Fruit fly (Drosophila melanogaster) whole organism, embryonic: ENCODE measurements around the gene nod.
A peak's percentile ranks its signal among the peaks of the same experiment; 100 is the strongest.

Experiments used
- Bdp1 ChIP-seq: fragments of 200-800 bp; sonication (Bioruptor generic); optimal IDR thresholded peaks from 3 replicates; lab custom pipeline; 2016; ENCODE audit warnings: missing biosample characterization, missing genetic modification characterization
- Blimp-1 ChIP-seq: fragments of 200-800 bp; sonication (Bioruptor generic); optimal IDR thresholded peaks from 3 replicates; lab custom pipeline; 2018; ENCODE audit warnings: missing biosample characterization, missing genetic modification characterization, mild to moderate bottlenecking, moderate library complexity, missing genetic modification reagents
- CG11398 ChIP-seq: fragments of 200-800 bp; sonication (Bioruptor generic); optimal IDR thresholded peaks from 2 replicates; lab custom pipeline; 2016; ENCODE audit warnings: missing biosample characterization, missing genetic modification characterization
- CG11560 ChIP-seq: fragments of 200-800 bp; sonication (Bioruptor generic); IDR thresholded peaks from 3 replicates; pipeline ENCODE4 v1.3.6; 2022; ENCODE audit warnings: missing biosample characterization, missing genetic modification characterization
- CG14050 ChIP-seq: fragments of 200-800 bp; sonication (Bioruptor generic); IDR thresholded peaks from 3 replicates; pipeline ENCODE4 v1.3.6; 2022; ENCODE audit warnings: missing biosample characterization, missing genetic modification characterization
- CG15269 ChIP-seq: fragments of 200-800 bp; sonication (Bioruptor generic); optimal IDR thresholded peaks from 2 replicates; lab custom pipeline; 2018; ENCODE audit warnings: missing biosample characterization, mild to moderate bottlenecking, missing genetic modification characterization, moderate library complexity
- CG15514 ChIP-seq: fragments of 200-800 bp; sonication (Bioruptor generic); optimal IDR thresholded peaks from 3 replicates; lab custom pipeline; 2017; ENCODE audit warnings: missing biosample characterization, missing genetic modification characterization, mild to moderate bottlenecking, moderate library complexity, missing genetic modification reagents
- CG18262 ChIP-seq: fragments of 200-800 bp; optimal IDR thresholded peaks from 3 replicates; lab custom pipeline; 2019; ENCODE audit warnings: missing biosample characterization, mild to moderate bottlenecking, missing genetic modification characterization, moderate library complexity
- CG18476 ChIP-seq: fragments of 200-800 bp; sonication (Bioruptor generic); optimal IDR thresholded peaks from 2 replicates; lab custom pipeline; 2016; ENCODE audit warnings: missing biosample characterization, mild to moderate bottlenecking, missing genetic modification characterization
- CG18619 ChIP-seq: fragments of 200-800 bp; sonication (Bioruptor generic); optimal IDR thresholded peaks from 3 replicates; lab custom pipeline; 2017; ENCODE audit warnings: missing biosample characterization, mild to moderate bottlenecking, missing genetic modification characterization
- CG32532 ChIP-seq: fragments of 200-800 bp; sonication (Bioruptor generic); IDR thresholded peaks from 2 replicates; pipeline ENCODE4 v1.3.6; 2022; ENCODE audit warnings: missing biosample characterization, missing genetic modification characterization
- CG8359 ChIP-seq: fragments of 200-800 bp; sonication (Bioruptor generic); optimal IDR thresholded peaks from 2 replicates; lab custom pipeline; 2017; ENCODE audit warnings: missing biosample characterization, mild to moderate bottlenecking, missing genetic modification characterization, borderline replicate concordance
- CG8388 ChIP-seq: fragments of 200-800 bp; sonication (Bioruptor generic); optimal IDR thresholded peaks from 2 replicates; lab custom pipeline; 2019; ENCODE audit warnings: missing biosample characterization, mild to moderate bottlenecking, missing genetic modification characterization, moderate library complexity
- CG9727 ChIP-seq: fragments of 200-800 bp; sonication (Bioruptor generic); optimal IDR thresholded peaks from 3 replicates; lab custom pipeline; 2017; ENCODE audit warnings: missing biosample characterization, mild to moderate bottlenecking, missing genetic modification characterization
- D19A ChIP-seq: fragments of 200-800 bp; optimal IDR thresholded peaks from 3 replicates; lab custom pipeline; 2019; ENCODE audit warnings: missing biosample characterization, mild to moderate bottlenecking, missing genetic modification characterization, moderate library complexity
- Dll ChIP-seq: fragments of 200-800 bp; sonication (Bioruptor generic); IDR thresholded peaks from 4 replicates; pipeline ENCODE4 v1.3.6; 2022; ENCODE audit warnings: missing biosample characterization, missing genetic modification characterization; ENCODE audit not compliant: partially characterized antibody
- Drgx ChIP-seq: fragments of 200-800 bp; sonication (Bioruptor generic); IDR thresholded peaks from 2 replicates; pipeline ENCODE4 v1.3.6; 2022; ENCODE audit warnings: missing biosample characterization, missing genetic modification characterization
- Ets65A ChIP-seq: fragments of 200-800 bp; sonication (Bioruptor generic); peaks from one replicate; lab custom pipeline; 2016; ENCODE audit warnings: missing biosample characterization, missing genetic modification characterization
- Nf-YB ChIP-seq: fragments of 200-800 bp; sonication (Bioruptor generic); optimal IDR thresholded peaks from 3 replicates; lab custom pipeline; 2019; ENCODE audit warnings: missing biosample characterization, mild to moderate bottlenecking, missing genetic modification characterization, moderate library complexity
- Poxn ChIP-seq: fragments of 200-800 bp; sonication (Bioruptor generic); IDR thresholded peaks from 2 replicates; pipeline ENCODE4 v1.3.6; 2022; ENCODE audit warnings: missing biosample characterization, missing genetic modification characterization
- Sox102F ChIP-seq: fragments of 200-800 bp; sonication (Bioruptor generic); optimal IDR thresholded peaks from 2 replicates; lab custom pipeline; 2018; ENCODE audit warnings: missing biosample characterization, mild to moderate bottlenecking, missing genetic modification characterization, moderate library complexity
- Xrp1 ChIP-seq: fragments of 200-800 bp; sonication (Bioruptor generic); IDR thresholded peaks from 2 replicates; pipeline ENCODE4 v1.3.6; 2022; ENCODE audit warnings: missing biosample characterization, missing genetic modification characterization
- amos ChIP-seq: fragments of 200-800 bp; sonication (Bioruptor generic); IDR thresholded peaks from 2 replicates; pipeline ENCODE4 v1.3.6; 2022; ENCODE audit warnings: missing biosample characterization, missing genetic modification characterization; ENCODE audit not compliant: partially characterized antibody
- bsh ChIP-seq, 2 experiments: fragments of 200-800 bp; sonication (Bioruptor generic); optimal IDR thresholded peaks; 2 replicates each; lab custom pipeline; 2017 to 2018; ENCODE audit warnings: mild to moderate bottlenecking in 2 of 2, missing biosample characterization in 2 of 2, missing genetic modification characterization in 2 of 2, moderate library complexity in 1 of 2
- chm ChIP-seq: fragments of 200-800 bp; sonication (Bioruptor generic); IDR thresholded peaks from 2 replicates; pipeline ENCODE4 v1.3.6; 2022; ENCODE audit warnings: missing biosample characterization, missing genetic modification characterization
- cwo ChIP-seq: fragments of 200-800 bp; sonication (Bioruptor generic); optimal IDR thresholded peaks from 3 replicates; lab custom pipeline; 2017; ENCODE audit warnings: missing biosample characterization, missing genetic modification characterization, mild to moderate bottlenecking, moderate library complexity, missing genetic modification reagents
- dmrt99B ChIP-seq: fragments of 200-800 bp; sonication (Bioruptor generic); optimal IDR thresholded peaks from 2 replicates; lab custom pipeline; 2018; ENCODE audit warnings: missing biosample characterization, mild to moderate bottlenecking, missing genetic modification characterization, moderate library complexity
- h ChIP-seq: fragments of >200 bp; optimal IDR thresholded peaks from 2 replicates; lab custom pipeline; 2017
- prd ChIP-seq, 3 experiments: fragments of >200 bp in 2 of 3; fragments of 200-800 bp in 1 of 3; sonication (Bioruptor generic) in 1 of 3; optimal IDR thresholded peaks in 2 of 3; IDR thresholded peaks in 1 of 3; 2 replicates in 2 of 3; 3 replicates in 1 of 3; pipeline versions ENCODE4 v1.3.6 to Lab custom; 2017 to 2022; ENCODE audit warnings: missing biosample characterization in 1 of 3, missing genetic modification characterization in 1 of 3
- tx ChIP-seq: fragments of 200-800 bp; sonication (Bioruptor generic); optimal IDR thresholded peaks from 2 replicates; lab custom pipeline; 2016; ENCODE audit warnings: missing biosample characterization, missing genetic modification characterization
- wdn ChIP-seq: fragments of 200-800 bp; sonication (Bioruptor generic); IDR thresholded peaks from 2 replicates; pipeline ENCODE4 v1.3.6; 2022; ENCODE audit warnings: missing biosample characterization, missing genetic modification characterization
- wek ChIP-seq: fragments of 200-800 bp; sonication (Bioruptor generic); optimal IDR thresholded peaks from 3 replicates; lab custom pipeline; 2018; ENCODE audit warnings: missing biosample characterization, mild to moderate bottlenecking, missing genetic modification characterization, moderate library complexity

The nod gene

dm6 chrX:11580200-11580840 is at the start of gene nod (continued):
- TF ChIP-seq Poxn (GFP tag; lab: Robert Waterston, UW) (no peak), D19A (tag; lab: Kevin White, UChicago) (peak; percentile 24), CG9727 (GFP tag; lab: Kevin White, UChicago) (peak; percentile 57), CG18262 (peak; percentile 55), h (lab: Kevin White, UChicago) (no peak), amos (peak; percentile 66), Bdp1 (GFP tag; lab: Kevin White, UChicago) (peak; percentile 7), CG15514 (peak; percentile 79), tx (GFP tag; lab: Kevin White, UChicago) (peak; percentile 35), CG11560 (peak; percentile 47; the same call in 1 of the 3 replicates), prd (optimal IDR thresholded peaks at IDR 0.05; lab: Kevin White, UChicago) (no peak), prd (GFP tag; IDR thresholded peaks at IDR 0.05; lab: Robert Waterston, UW) (peak; percentile 68; the same call in 2 of the 3 replicates), CG32532 (GFP tag; lab: Robert Waterston, UW) (peak; percentile 53; the same call in 1 of the 2 replicates), CG18619 (GFP tag; lab: Kevin White, UChicago) (peak; percentile 36), dmrt99B (peak; percentile 65), Nf-YB (peak; percentile 3), bsh (GFP tag; optimal IDR thresholded peaks at IDR 0.05; lab: Kevin White, UChicago) (peak in 1 of 2 experiments; percentile 57), CG18476 (GFP tag; lab: Kevin White, UChicago) (peak; percentile 43), Dll (GFP tag; lab: Robert Waterston, UW) (peak; percentile 70; the same call in 3 of the 4 replicates), wdn (GFP tag; lab: Robert Waterston, UW) (peak; percentile 27), cwo (GFP tag; lab: Kevin White, UChicago) (peak; percentile 46), Sox102F (GFP tag; lab: Kevin White, UChicago) (peak; percentile 58)

dm6 chrX:11531245-11531644 is 49.3 kb upstream of the nod start:
- no peak for TF ChIP-seq wek (GFP tag; lab: Kevin White, UChicago)
- TF ChIP-seq CG8359 (GFP tag; lab: Kevin White, UChicago), result peak; percentile 20
- TF ChIP-seq CG15269 (tag; lab: Kevin White, UChicago), result no peak
- TF ChIP-seq Drgx, result peak; percentile 71
- no peak for TF ChIP-seq Blimp-1 (GFP tag; lab: Kevin White, UChicago)
- no peak for TF ChIP-seq CG11398 (GFP tag; lab: Kevin White, UChicago)
- TF ChIP-seq Xrp1 (GFP tag; lab: Robert Waterston, UW), result 0 out of 2 replicates have a peak, but pooled peaks have one; percentile 29

dm6 chrX:11542502-11542901 is 38.1 kb upstream of the nod start:
- TF ChIP-seq chm, result no peak
- TF ChIP-seq CG8388 (GFP tag; lab: Kevin White, UChicago), result peak; percentile 35

DNA sequence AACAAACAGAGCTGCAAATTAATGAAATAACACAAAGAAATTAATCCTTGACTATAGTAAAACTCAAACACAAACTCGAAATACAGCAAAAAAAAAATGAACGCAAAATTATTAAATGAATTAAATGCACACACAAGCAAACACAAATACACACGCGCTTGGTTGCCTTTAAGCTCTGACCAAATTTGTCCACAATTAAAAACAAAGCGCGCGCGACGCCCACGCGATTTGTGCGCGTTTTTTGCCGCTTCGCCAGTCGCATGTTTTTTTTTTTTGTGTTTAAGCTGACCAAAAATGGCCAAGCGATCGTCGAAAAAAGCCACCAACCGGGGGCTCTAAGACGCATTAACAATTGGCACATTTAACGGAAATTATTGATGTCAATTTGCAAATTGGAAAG is 37.3 kb upstream of the nod start:
- no peak for TF ChIP-seq CG14050
- TF ChIP-seq Ets65A (GFP tag; lab: Kevin White, UChicago), result peak; percentile 82
- TF ChIP-seq CG8359 (GFP tag; lab: Kevin White, UChicago), result peak; percentile 97
